Fruit fly (Drosophila melanogaster): ENCODE results near the gene Or85e.

The Or85e gene

DNA sequence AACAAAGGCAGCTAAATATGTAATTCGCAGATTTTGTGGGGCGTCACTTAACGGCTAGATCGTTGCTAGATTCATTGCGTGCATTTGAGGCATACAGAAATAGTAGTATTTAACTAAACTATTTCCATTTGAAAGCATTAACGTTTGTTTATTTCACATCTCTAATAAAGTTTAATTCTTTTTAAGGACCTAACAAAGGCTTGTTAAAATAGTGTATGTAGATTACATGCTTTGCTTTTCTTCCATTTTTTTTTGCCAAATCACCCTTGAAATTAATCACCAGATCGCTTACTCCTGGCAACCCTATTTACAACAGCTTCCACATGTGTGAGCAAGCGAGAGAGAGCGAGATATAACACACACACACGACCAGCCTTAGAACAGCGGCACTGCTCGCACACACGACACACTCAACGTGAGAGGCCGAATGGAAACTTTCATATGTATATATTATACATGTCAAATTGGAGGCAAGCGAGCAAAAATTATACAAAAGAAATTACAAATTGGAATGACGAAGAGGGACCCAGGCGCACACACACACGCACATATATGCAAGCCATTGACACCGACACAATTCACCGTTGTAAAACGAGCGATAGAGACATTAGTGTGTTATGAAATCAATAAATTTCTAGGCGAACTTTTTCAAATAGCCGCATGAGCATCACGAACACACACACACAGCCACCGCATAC is 23.7 kb upstream of the Or85e start (continued):
- TF ChIP-seq CG32767 (GFP tag; IDR thresholded peaks at IDR 0.05) (peak; percentile 70), gt (GFP tag; IDR thresholded peaks at IDR 0.05) (no peak), CG18764 (GFP tag; optimal IDR thresholded peaks at IDR 0.05) (peak; percentile 26), E2f2 (GFP tag; IDR thresholded peaks at IDR 0.05) (peak; percentile 24; the same call in 1 of the 2 replicates), CG31441 (GFP tag; IDR thresholded peaks at IDR 0.05) (peak; percentile 58; the same call in 1 of the 2 replicates), Lhr (GFP tag; optimal IDR thresholded peaks at IDR 0.05) (no peak), bsh (GFP tag; optimal IDR thresholded peaks at IDR 0.05) (peak in 1 of 2 experiments; percentile 61), CG10979 (tag; optimal IDR thresholded peaks at IDR 0.05) (peak; percentile 53), Hr3 (GFP tag; optimal IDR thresholded peaks at IDR 0.05) (peak; percentile 37), Mrtf (GFP tag; IDR thresholded peaks at IDR 0.05) (no peak), esg (GFP tag; conservative IDR thresholded peaks at IDR 0.05) (peak; percentile 28; the same call in 1 of the 2 replicates), CG4730 (GFP tag; IDR thresholded peaks at IDR 0.05) (no peak), Optix (GFP tag; IDR thresholded peaks at IDR 0.05) (peak; percentile 42; the same call in 1 of the 3 replicates), CG8290 (GFP tag; optimal IDR thresholded peaks at IDR 0.05) (peak; percentile 37), CG8290 (tag; optimal IDR thresholded peaks at IDR 0.05) (peak in 1 of 2 experiments; percentile 86), Ada2b (GFP tag; IDR thresholded peaks at IDR 0.05) (peak; percentile 46; the same call in 1 of the 2 replicates), CG10462 (GFP tag; optimal IDR thresholded peaks at IDR 0.05) (no peak), crol (GFP tag; IDR thresholded peaks at IDR 0.05) (no peak), eve (GFP tag; optimal IDR thresholded peaks at IDR 0.05) (no peak), CG9797 (GFP tag; optimal IDR thresholded peaks at IDR 0.05) (no peak), CHES-1-like (GFP tag; optimal IDR thresholded peaks at IDR 0.05) (peak; percentile 61), Camta (GFP tag; optimal IDR thresholded peaks at IDR 0.05) (peak; percentile 64), ttk (GFP tag; IDR thresholded peaks at IDR 0.05) (peak; percentile 28; the same call in 1 of the 2 replicates), CG8089 (GFP tag; optimal IDR thresholded peaks at IDR 0.05) (peak; percentile 30), Antp (GFP tag; optimal IDR thresholded peaks at IDR 0.05) (peak; percentile 33), seq (GFP tag; IDR thresholded peaks at IDR 0.05) (peak; percentile 58; the same call in 1 of the 2 replicates), CG13775 (GFP tag; optimal IDR thresholded peaks at IDR 0.05) (peak; percentile 50), Ravus (GFP tag; IDR thresholded peaks at IDR 0.05) (no peak), Dip3 (GFP tag; optimal IDR thresholded peaks at IDR 0.05) (peak; percentile 53), Gug (GFP tag; IDR thresholded peaks at IDR 0.05) (peak; percentile 50; the same call in 1 of the 4 replicates), CG14014 (GFP tag; IDR thresholded peaks at IDR 0.05) (peak; percentile 65; the same call in 1 of the 2 replicates), wor (GFP tag; IDR thresholded peaks at IDR 0.05) (no peak), pum (GFP tag; optimal IDR thresholded peaks at IDR 0.05) (peak; percentile 7), CG13424 (tag; optimal IDR thresholded peaks at IDR 0.05) (peak; percentile 67), cato (GFP tag; optimal IDR thresholded peaks at IDR 0.05; ENCODE audit: borderline replicate concordance) (no peak), CG6813 (GFP tag; optimal IDR thresholded peaks at IDR 0.05) (peak; percentile 57), bowl (GFP tag; IDR thresholded peaks at IDR 0.05) (no peak), al (GFP tag; IDR thresholded peaks at IDR 0.05) (no peak), CG17912 (GFP tag; optimal IDR thresholded peaks at IDR 0.05) (peak; percentile 59), trem (tag; optimal IDR thresholded peaks at IDR 0.05) (no peak), wdn (GFP tag; IDR thresholded peaks at IDR 0.05) (peak; percentile 34; the same call in 1 of the 2 replicates), caup (GFP tag; optimal IDR thresholded peaks at IDR 0.05; ENCODE audit: severe bottlenecking) (peak; percentile 65), zfh1 (GFP tag; IDR thresholded peaks at IDR 0.05) (peak; percentile 75; the same call in 2 of the 3 replicates), Doc3 (GFP tag; IDR thresholded peaks at IDR 0.05; ENCODE audit: partially characterized antibody) (no peak), da (GFP tag; optimal IDR thresholded peaks at IDR 0.05) (no peak), CG13123 (GFP tag; optimal IDR thresholded peaks at IDR 0.05) (no peak), Awh (GFP tag; IDR thresholded peaks at IDR 0.05) (peak; percentile 47; the same call in 1 of the 2 replicates), lmd (GFP tag; IDR thresholded peaks at IDR 0.05) (peak; percentile 23; the same call in 1 of the 2 replicates), exex (tag; optimal IDR thresholded peaks at IDR 0.05) (peak; percentile 69), ara (GFP tag; IDR thresholded peaks at IDR 0.05) (no peak)

All from whole organism, embryonic.